Worm (Caenorhabditis elegans): ENCODE data around the gene odd-2.

DNA sequence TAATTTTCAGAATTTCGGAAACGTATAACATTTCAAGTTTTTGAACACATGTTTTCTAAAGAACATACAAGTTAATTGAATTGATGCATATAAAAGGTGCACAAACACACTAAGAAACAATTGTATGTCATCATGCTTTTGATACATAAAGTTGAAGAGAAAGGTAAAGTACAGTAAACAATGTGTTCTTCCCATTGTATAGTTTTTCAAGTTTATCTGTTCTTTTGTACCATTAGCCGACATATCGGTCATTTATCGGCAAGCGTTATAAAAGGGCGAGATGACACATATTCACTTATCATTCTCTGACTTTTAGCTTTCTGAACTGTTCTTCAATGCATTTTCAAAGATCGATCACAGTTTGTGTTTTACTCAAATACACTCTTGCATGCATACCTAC is 29.6 kb upstream of the odd-2 start, which contains the start of gene T13C5.9:
- TF ChIP-seq tab-1 (GFP tag; IDR thresholded peaks at IDR 0.05) (no peak), flt-1 (GFP tag; IDR thresholded peaks at IDR 0.05) (no peak), ztf-23 (GFP tag; IDR thresholded peaks at IDR 0.05) (no peak)
